Worm (Caenorhabditis elegans): ENCODE results near the gene T26C11.9.

The T26C11.9 gene

DNA sequence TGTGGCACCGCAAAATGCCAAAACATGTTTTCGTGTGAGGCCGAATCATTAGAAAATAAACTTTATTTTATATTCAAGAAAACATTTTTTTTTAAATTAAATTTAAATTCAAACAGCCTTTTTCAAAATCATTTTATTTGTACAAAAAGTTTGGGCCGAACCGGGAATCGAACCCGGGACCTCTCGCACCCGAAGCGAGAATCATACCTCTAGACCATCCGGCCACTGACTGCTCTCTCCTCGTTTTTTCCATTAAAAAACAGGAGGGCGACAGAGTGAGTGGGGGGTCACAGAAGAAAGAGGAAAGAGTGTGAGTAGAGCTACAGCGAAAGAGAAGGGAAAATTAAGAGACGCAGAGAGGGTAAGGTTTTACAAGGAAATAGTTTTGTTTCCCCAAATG, 27.0 kb upstream of the T26C11.9 start (continued):
- TF ChIP-seq madf-3 (GFP tag; IDR thresholded peaks at IDR 0.05) = no peak
- TF ChIP-seq mxl-1 (tag; optimal IDR thresholded peaks at IDR 0.05) = peak; percentile 85
- TF ChIP-seq lag-1 (GFP tag; IDR thresholded peaks at IDR 0.05) = 0 out of 2 replicates have a peak, but pooled peaks have one; percentile 51
- peak; percentile 67 for TF ChIP-seq snpc-3.4 (tag; optimal IDR thresholded peaks at IDR 0.05)
- TF ChIP-seq ztf-3 (GFP tag; optimal IDR thresholded peaks at IDR 0.05) = peak; percentile 23
- TF ChIP-seq lir-1 (GFP tag; conservative IDR thresholded peaks at IDR 0.05) = 0 out of 2 replicates have a peak, but pooled peaks have one; percentile 61
- peak; percentile 72 for TF ChIP-seq snpc-1.1 (tag; optimal IDR thresholded peaks at IDR 0.05; ENCODE audit: insufficient read depth)
- peak; percentile 6 for TF ChIP-seq nhr-179 (tag; optimal IDR thresholded peaks at IDR 0.05)
- TF ChIP-seq nhr-80 (tag; optimal IDR thresholded peaks at IDR 0.05) = no peak
- no peak for TF ChIP-seq ama-1 (optimal IDR thresholded peaks at IDR 0.05)
- peak; percentile 38 to 55 for TF ChIP-seq ama-1 (GFP tag; optimal IDR thresholded peaks at IDR 0.05)
- peak; percentile 56 for TF ChIP-seq F52B5.7 (tag; optimal IDR thresholded peaks at IDR 0.05)
- no peak for TF ChIP-seq T26A5.8 (tag; optimal IDR thresholded peaks at IDR 0.05)
- TF ChIP-seq F49E8.2 (tag; optimal IDR thresholded peaks at IDR 0.05; ENCODE audit: insufficient read depth) = no peak
- no peak for TF ChIP-seq ceh-40 (GFP tag; IDR thresholded peaks at IDR 0.05)
- peak; percentile 79 for TF ChIP-seq ZK185.1 (tag; optimal IDR thresholded peaks at IDR 0.05; ENCODE audit: poor library complexity, severe bottlenecking)
- no peak for TF ChIP-seq B0336.3 (GFP tag; IDR thresholded peaks at IDR 0.05)
- peak; percentile 84 for TF ChIP-seq sptf-2 (GFP tag; optimal IDR thresholded peaks at IDR 0.05)
- TF ChIP-seq dpff-1 (tag; optimal IDR thresholded peaks at IDR 0.05) = no peak
- TF ChIP-seq madf-8 (GFP tag; conservative IDR thresholded peaks at IDR 0.05) = no peak
- no peak for TF ChIP-seq nfya-2 (GFP tag; IDR thresholded peaks at IDR 0.05)
- TF ChIP-seq chd-7 (tag; optimal IDR thresholded peaks at IDR 0.05) = peak; percentile 50
- TF ChIP-seq Y95B8A.8 (GFP tag; IDR thresholded peaks at IDR 0.05) = no peak
- no peak for TF ChIP-seq egl-44 (GFP tag; IDR thresholded peaks at IDR 0.05)
- TF ChIP-seq mel-28 (tag; optimal IDR thresholded peaks at IDR 0.05; ENCODE audit: borderline replicate concordance) = no peak
- no peak for TF ChIP-seq ztf-6 (GFP tag; IDR thresholded peaks at IDR 0.05)
- TF ChIP-seq ceh-91 (GFP tag; IDR thresholded peaks at IDR 0.05) = no peak
- no peak for TF ChIP-seq egl-18 (GFP tag; IDR thresholded peaks at IDR 0.05)
- TF ChIP-seq Y56A3A.18 (GFP tag; IDR thresholded peaks at IDR 0.05) = peak; percentile 93
- TF ChIP-seq madf-6 (GFP tag; IDR thresholded peaks at IDR 0.05) = no peak
- no peak for TF ChIP-seq F39B2.1 (GFP tag; IDR thresholded peaks at IDR 0.05)
- TF ChIP-seq bed-1 (GFP tag; IDR thresholded peaks at IDR 0.05) = no peak
- no peak for TF ChIP-seq nhr-27 (tag; optimal IDR thresholded peaks at IDR 0.05)
- 0 out of 2 replicates have a peak, but pooled peaks have one; percentile 41 for TF ChIP-seq Y67H2A.10 (GFP tag; conservative IDR thresholded peaks at IDR 0.05)
- TF ChIP-seq K12H6.12 (tag; optimal IDR thresholded peaks at IDR 0.05) = peak; percentile 52
- TF ChIP-seq D2030.7 (GFP tag; IDR thresholded peaks at IDR 0.05) = no peak
- TF ChIP-seq ceh-27 (GFP tag; optimal IDR thresholded peaks at IDR 0.05) = peak; percentile 64
- no peak for TF ChIP-seq zfh-2 (GFP tag; conservative IDR thresholded peaks at IDR 0.05)
- no peak for TF ChIP-seq mcd-1 (GFP tag; IDR thresholded peaks at IDR 0.05)
- TF ChIP-seq lin-54 (GFP tag; optimal IDR thresholded peaks at IDR 0.05) = peak; percentile 47
- peak; percentile 93 for TF ChIP-seq hmg-1.2 (GFP tag; IDR thresholded peaks at IDR 0.05)
- TF ChIP-seq T07F8.4 (tag; optimal IDR thresholded peaks at IDR 0.05) = peak; percentile 48
- TF ChIP-seq bed-2 (GFP tag; IDR thresholded peaks at IDR 0.05) = no peak
- TF ChIP-seq atf-7 (tag; optimal IDR thresholded peaks at IDR 0.05) = peak; percentile 59
- peak; percentile 85 for TF ChIP-seq hmg-20 (GFP tag; IDR thresholded peaks at IDR 0.05)
- peak; percentile 57 for TF ChIP-seq snpc-4 (GFP tag; optimal IDR thresholded peaks at IDR 0.05)
- peak in 1 of 4 experiments; percentile 67 for TF ChIP-seq snpc-4 (tag; optimal IDR thresholded peaks at IDR 0.05)
- TF ChIP-seq hlh-12 (tag; optimal IDR thresholded peaks at IDR 0.05) = peak; percentile 66
- peak; percentile 37 for TF ChIP-seq mes-4 (tag; optimal IDR thresholded peaks at IDR 0.05)
- TF ChIP-seq C17E4.6 (GFP tag; IDR thresholded peaks at IDR 0.05) = no peak
